Worm (Caenorhabditis elegans) whole organism, L2 larva: ENCODE data around the gene taco-1.

ENCODE experiments used
- nhr-237 ChIP-seq: fragments of 150-350 bp; optimal IDR thresholded peaks from 2 replicates; lab custom pipeline; 2014; ENCODE audit warnings: missing biosample characterization, missing genetic modification characterization
- sem-4 ChIP-seq: fragments of 150-350 bp; optimal IDR thresholded peaks from 2 replicates; lab custom pipeline; 2014; ENCODE audit warnings: missing biosample characterization, missing genetic modification reagents, missing genetic modification characterization

DNA sequence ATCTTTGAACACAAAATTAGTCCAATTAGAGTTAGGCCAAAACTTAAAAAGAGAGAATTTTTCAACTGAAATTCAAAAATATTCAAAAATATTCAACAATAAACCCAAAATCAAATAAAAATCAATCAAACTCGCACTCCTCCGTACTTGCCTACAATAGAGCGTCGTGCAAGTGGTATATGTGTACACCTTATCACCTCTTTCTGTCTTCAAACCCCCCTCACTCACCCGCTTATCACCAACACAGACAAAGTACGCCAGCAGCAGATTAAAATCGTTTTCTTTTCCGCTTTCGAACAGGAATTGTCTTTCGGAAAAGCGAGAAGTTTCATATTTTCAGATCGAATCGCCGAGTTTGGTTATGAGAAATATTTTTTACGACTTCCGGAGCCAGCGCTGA is 15.3 kb downstream of the taco-1 start:
- TF ChIP-seq sem-4 (tag; lab: Kevin White, UChicago): no peak
- TF ChIP-seq nhr-237 (tag; lab: Kevin White, UChicago): no peak
